Fruit fly (Drosophila melanogaster) whole organism, larva: Measurements from ENCODE around the gene Ret.

Experiments
- noc ChIP-seq: fragments of 200-800 bp; sonication (Bioruptor generic); optimal IDR thresholded peaks from 3 replicates; lab custom pipeline; 2019; ENCODE audit warnings: missing biosample characterization, mild to moderate bottlenecking, missing genetic modification characterization, moderate library complexity

Gene Ret

dm6 chr2L:21135764-21136163 is 62.8 kb downstream of the Ret start:
- no peak for TF ChIP-seq noc (tag; lab: Kevin White, UChicago)
